Fruit fly (Drosophila melanogaster) whole organism, embryonic: Measurements from ENCODE around the gene osi.

Source experiments
- B-H1 ChIP-seq: fragments of 200-800 bp; sonication (Bioruptor generic); IDR thresholded peaks from 3 replicates; pipeline ENCODE4 v1.3.6; 2022; ENCODE audit warnings: missing biosample characterization, missing genetic modification characterization
- CG12942 ChIP-seq: fragments of 200-800 bp; sonication (Bioruptor generic); optimal IDR thresholded peaks from 3 replicates; lab custom pipeline; 2016; ENCODE audit warnings: missing biosample characterization, missing genetic modification characterization
- CG14667 ChIP-seq: fragments of 200-800 bp; sonication (Bioruptor generic); IDR thresholded peaks from 2 replicates; pipeline ENCODE4 v1.3.6; 2022; ENCODE audit warnings: missing biosample characterization, missing genetic modification characterization
- CG15011 ChIP-seq: fragments of 200-800 bp; sonication (Bioruptor generic); optimal IDR thresholded peaks from 3 replicates; lab custom pipeline; 2018; ENCODE audit warnings: missing biosample characterization, mild to moderate bottlenecking, missing genetic modification characterization
- CG17328 ChIP-seq: fragments of 200-800 bp; sonication (Bioruptor generic); IDR thresholded peaks from 2 replicates; pipeline ENCODE4 v1.3.6; 2022; ENCODE audit warnings: missing biosample characterization, missing genetic modification characterization
- CG17361 ChIP-seq: fragments of 200-800 bp; sonication (Bioruptor generic); IDR thresholded peaks from 3 replicates; pipeline ENCODE4 v1.3.6; 2022; ENCODE audit warnings: missing biosample characterization, missing genetic modification characterization
- CG2199 ChIP-seq: fragments of 200-800 bp; sonication (Bioruptor generic); IDR thresholded peaks from 3 replicates; pipeline ENCODE4 v1.3.6; 2022; ENCODE audit warnings: missing biosample characterization, missing genetic modification characterization
- CG31365 ChIP-seq: fragments of 200-800 bp; sonication (Bioruptor generic); optimal IDR thresholded peaks from 2 replicates; lab custom pipeline; 2018; ENCODE audit warnings: missing biosample characterization, mild to moderate bottlenecking, missing genetic modification characterization
- CG3163 ChIP-seq: fragments of 200-800 bp; sonication (Bioruptor generic); optimal IDR thresholded peaks from 3 replicates; lab custom pipeline; 2016; ENCODE audit warnings: missing biosample characterization, missing genetic modification characterization
- CG6854 ChIP-seq: fragments of 200-800 bp; sonication (Bioruptor generic); optimal IDR thresholded peaks from 3 replicates; lab custom pipeline; 2017; ENCODE audit warnings: missing biosample characterization, mild to moderate bottlenecking, missing genetic modification characterization
- CG7556 ChIP-seq: fragments of 200-800 bp; sonication (Bioruptor generic); optimal IDR thresholded peaks from 2 replicates; lab custom pipeline; 2017; ENCODE audit warnings: missing biosample characterization, mild to moderate bottlenecking, missing genetic modification characterization
- CG9609 ChIP-seq: fragments of 200-800 bp; sonication (Bioruptor generic); optimal IDR thresholded peaks from 3 replicates; lab custom pipeline; 2016; ENCODE audit warnings: missing biosample characterization, missing genetic modification characterization
- CTCF ChIP-seq: fragments of 200-800 bp; sonication (Bioruptor generic); optimal IDR thresholded peaks from 2 replicates; lab custom pipeline; 2017; ENCODE audit warnings: missing biosample characterization, mild to moderate bottlenecking, missing genetic modification characterization, moderate library complexity
- Dip3 ChIP-seq: fragments of 200-800 bp; sonication (Bioruptor generic); optimal IDR thresholded peaks from 3 replicates; lab custom pipeline; 2016; ENCODE audit warnings: missing biosample characterization, missing genetic modification characterization
- E2f2 ChIP-seq: fragments of 200-800 bp; sonication (Bioruptor generic); IDR thresholded peaks from 2 replicates; pipeline ENCODE4 v1.3.6; 2022; ENCODE audit warnings: missing biosample characterization, missing genetic modification characterization
- GATAe ChIP-seq: fragments of 200-800 bp; sonication (Bioruptor generic); conservative IDR thresholded peaks from 2 replicates; pipeline ENCODE4 v1.3.6; 2022; ENCODE audit warnings: missing biosample characterization, missing genetic modification characterization
- HLH3B ChIP-seq: fragments of 200-800 bp; sonication (Bioruptor generic); IDR thresholded peaks from 2 replicates; pipeline ENCODE4 v1.3.6; 2022; ENCODE audit warnings: missing biosample characterization, missing genetic modification characterization
- Jarid2 ChIP-seq: fragments of 200-800 bp; sonication (Bioruptor generic); optimal IDR thresholded peaks from 3 replicates; lab custom pipeline; 2017; ENCODE audit warnings: mild to moderate bottlenecking, missing biosample characterization, missing genetic modification reagents, missing genetic modification characterization
- Lim3 ChIP-seq: fragments of 200-800 bp; sonication (Bioruptor generic); IDR thresholded peaks from 2 replicates; pipeline ENCODE4 v1.3.6; 2022; ENCODE audit warnings: missing biosample characterization, missing genetic modification characterization
- Meics ChIP-seq: fragments of 200-800 bp; sonication (Bioruptor generic); optimal IDR thresholded peaks from 2 replicates; lab custom pipeline; 2017; ENCODE audit warnings: missing biosample characterization, mild to moderate bottlenecking, missing genetic modification characterization
- Mrtf ChIP-seq: fragments of 200-800 bp; sonication (Bioruptor generic); IDR thresholded peaks from 3 replicates; pipeline ENCODE4 v1.3.6; 2022; ENCODE audit warnings: missing biosample characterization, missing genetic modification characterization
- Myb ChIP-seq: fragments of 200-800 bp; sonication (Bioruptor generic); optimal IDR thresholded peaks from 2 replicates; lab custom pipeline; 2016; ENCODE audit warnings: missing biosample characterization, missing genetic modification characterization
- NC2β ChIP-seq: fragments of 200-800 bp; sonication (Bioruptor generic); optimal IDR thresholded peaks from 2 replicates; lab custom pipeline; 2016; ENCODE audit warnings: missing biosample characterization, missing genetic modification characterization
- Sry-β ChIP-seq: fragments of 200-800 bp; sonication (Bioruptor generic); optimal IDR thresholded peaks from 2 replicates; lab custom pipeline; 2018; ENCODE audit warnings: missing biosample characterization, mild to moderate bottlenecking, missing genetic modification characterization, moderate library complexity
- Stat92E ChIP-seq, 3 experiments: fragments of >200 bp in 2 of 3; fragments of 200-800 bp in 1 of 3; sonication (Bioruptor generic) in 1 of 3; optimal IDR thresholded peaks; 2 replicates each; lab custom pipeline; 2017 to 2019; ENCODE audit warnings: missing biosample characterization in 3 of 3, missing genetic modification characterization in 3 of 3, mild to moderate bottlenecking in 1 of 3, moderate library complexity in 1 of 3
- chif ChIP-seq, 2 experiments: fragments of 200-800 bp; sonication (Bioruptor generic); optimal IDR thresholded peaks; 3 replicates each; lab custom pipeline; 2016; ENCODE audit warnings: missing biosample characterization in 2 of 2, missing genetic modification characterization in 2 of 2
- disco-r ChIP-seq: fragments of 200-800 bp; sonication (Bioruptor generic); optimal IDR thresholded peaks from 2 replicates; lab custom pipeline; 2016; ENCODE audit warnings: missing biosample characterization, missing genetic modification characterization
- en ChIP-seq: fragments of 200-800 bp; sonication (Bioruptor generic); optimal IDR thresholded peaks from 2 replicates; lab custom pipeline; 2016; ENCODE audit warnings: missing biosample characterization, missing genetic modification characterization
- exex ChIP-seq: fragments of 200-800 bp; sonication (Bioruptor generic); optimal IDR thresholded peaks from 4 replicates; lab custom pipeline; 2018; ENCODE audit warnings: missing biosample characterization, mild to moderate bottlenecking, missing genetic modification characterization, moderate library complexity
- fru ChIP-seq: fragments of >200 bp; optimal IDR thresholded peaks from 2 replicates; lab custom pipeline; 2017
- gce ChIP-seq: fragments of 200-800 bp; sonication (Bioruptor generic); IDR thresholded peaks from 3 replicates; pipeline ENCODE4 v1.3.6; 2022; ENCODE audit warnings: missing biosample characterization, missing genetic modification characterization
- gem ChIP-seq: fragments of 200-800 bp; sonication (Bioruptor generic); optimal IDR thresholded peaks from 2 replicates; lab custom pipeline; 2019; ENCODE audit warnings: missing biosample characterization, mild to moderate bottlenecking, missing genetic modification characterization, moderate library complexity
- grn ChIP-seq: fragments of 200-800 bp; sonication (Bioruptor generic); optimal IDR thresholded peaks from 3 replicates; lab custom pipeline; 2017; ENCODE audit warnings: missing biosample characterization, missing genetic modification characterization
- h ChIP-seq: fragments of >200 bp; optimal IDR thresholded peaks from 2 replicates; lab custom pipeline; 2017
- inv ChIP-seq: fragments of 200-800 bp; sonication (Bioruptor generic); IDR thresholded peaks from 2 replicates; pipeline ENCODE4 v1.3.6; 2022; ENCODE audit warnings: missing biosample characterization, missing genetic modification characterization; ENCODE audit not compliant: partially characterized antibody
- luna ChIP-seq: fragments of 200-800 bp; sonication (Bioruptor generic); optimal IDR thresholded peaks from 2 replicates; lab custom pipeline; 2016; ENCODE audit warnings: missing biosample characterization, missing genetic modification characterization
- mam ChIP-seq: fragments of 200-800 bp; sonication (Bioruptor generic); optimal IDR thresholded peaks from 3 replicates; lab custom pipeline; 2016; ENCODE audit warnings: missing biosample characterization, missing genetic modification characterization
- nau ChIP-seq: fragments of 200-800 bp; sonication (Bioruptor generic); optimal IDR thresholded peaks from 3 replicates; lab custom pipeline; 2017; ENCODE audit warnings: missing biosample characterization, mild to moderate bottlenecking, missing genetic modification characterization, missing genetic modification reagents
- onecut ChIP-seq: fragments of 200-800 bp; sonication (Bioruptor generic); IDR thresholded peaks from 2 replicates; pipeline ENCODE4 v1.3.6; 2022; ENCODE audit warnings: missing biosample characterization, missing genetic modification characterization
- pita ChIP-seq: fragments of 200-800 bp; sonication (Bioruptor generic); optimal IDR thresholded peaks from 2 replicates; lab custom pipeline; 2017; ENCODE audit warnings: missing biosample characterization, mild to moderate bottlenecking, missing genetic modification characterization
- row ChIP-seq: fragments of 200-800 bp; sonication (Bioruptor generic); IDR thresholded peaks from 3 replicates; pipeline ENCODE4 v1.3.6; 2022; ENCODE audit warnings: missing biosample characterization, missing genetic modification characterization
- sd ChIP-seq: fragments of 200-800 bp; sonication (Bioruptor generic); optimal IDR thresholded peaks from 3 replicates; lab custom pipeline; 2018; ENCODE audit warnings: missing biosample characterization, mild to moderate bottlenecking, missing genetic modification characterization, moderate library complexity
- seq ChIP-seq: fragments of 200-800 bp; sonication (Bioruptor generic); IDR thresholded peaks from 2 replicates; pipeline ENCODE4 v1.3.6; 2022; ENCODE audit warnings: missing biosample characterization, missing genetic modification characterization
- stwl ChIP-seq: fragments of 200-800 bp; sonication (Bioruptor generic); optimal IDR thresholded peaks from 3 replicates; lab custom pipeline; 2018; ENCODE audit warnings: missing biosample characterization, mild to moderate bottlenecking, missing genetic modification characterization, moderate library complexity
- tin ChIP-seq: fragments of 200-800 bp; sonication (Bioruptor generic); optimal IDR thresholded peaks from 3 replicates; lab custom pipeline; 2016; ENCODE audit warnings: missing biosample characterization, missing genetic modification characterization
- tll ChIP-seq, 2 experiments: fragments of 200-800 bp in 1 of 2; fragments of >200 bp in 1 of 2; sonication (Bioruptor generic) in 1 of 2; optimal IDR thresholded peaks; 2 replicates each; lab custom pipeline; 2017 to 2019; ENCODE audit warnings: missing biosample characterization in 2 of 2, missing genetic modification characterization in 2 of 2, mild to moderate bottlenecking in 1 of 2, moderate library complexity in 1 of 2
- tna ChIP-seq: fragments of 200-800 bp; sonication (Bioruptor generic); IDR thresholded peaks from 2 replicates; pipeline ENCODE4 v1.3.6; 2022; ENCODE audit warnings: missing biosample characterization, missing genetic modification characterization; ENCODE audit not compliant: partially characterized antibody
- vvl ChIP-seq: fragments of 200-800 bp; sonication (Bioruptor generic); IDR thresholded peaks from 2 replicates; pipeline ENCODE4 v1.3.6; 2022; ENCODE audit warnings: missing biosample characterization, missing genetic modification characterization

Gene osi

DNA sequence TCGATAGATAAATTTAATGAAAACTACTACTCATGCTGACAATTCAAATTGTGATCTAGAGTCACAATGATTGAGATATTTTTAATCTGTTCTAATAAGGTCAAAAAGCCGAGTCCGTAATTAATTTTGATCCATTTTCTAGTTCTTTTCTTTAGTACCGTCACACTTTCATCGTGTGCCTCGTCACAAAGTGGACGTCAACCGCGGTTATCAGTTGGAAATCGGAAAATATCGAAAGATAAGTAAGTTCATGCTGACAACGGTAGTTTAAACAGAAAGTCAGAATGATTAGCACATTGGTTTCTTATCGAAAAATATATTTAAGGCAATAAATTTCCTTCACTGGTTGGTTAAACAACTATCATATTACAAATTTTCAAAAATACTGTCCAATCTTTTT is 37.3 kb downstream of the osi start:
- TF ChIP-seq exex (peak; percentile 35), CG17361 (GFP tag; lab: Robert Waterston, UW) (no peak), Mrtf (no peak), Meics (GFP tag; lab: Kevin White, UChicago) (peak; percentile 90), GATAe (GFP tag; lab: Robert Waterston, UW) (0 out of 2 replicates have a peak, but pooled peaks have one; percentile 15), grn (GFP tag; lab: Kevin White, UChicago) (peak; percentile 51)
- TF ChIP-seq, all 482 proteins: peak for 4

DNA sequence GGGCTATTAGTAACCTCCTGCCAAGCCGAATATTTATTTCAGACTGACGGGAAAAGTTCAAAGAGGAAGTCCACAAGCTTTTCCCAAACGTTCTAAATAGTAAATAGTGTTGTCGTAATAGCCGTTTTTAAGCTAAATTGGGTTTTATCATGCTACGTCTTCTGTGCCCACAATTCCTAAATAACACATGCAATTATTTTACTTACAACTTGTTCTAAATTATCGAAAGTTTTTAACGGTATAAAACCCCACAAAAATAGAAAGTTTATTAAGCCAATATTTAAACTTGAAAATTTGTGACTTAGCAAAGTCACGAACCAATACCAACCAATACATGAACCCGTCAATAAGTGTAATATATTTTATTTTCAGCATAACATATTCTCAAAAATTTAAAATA is 39.1 kb downstream of the osi start, which contains the start of gene CG13284:
CG13284 (minus strand) TSS at position 47 of the 400 bp plus-strand sequence.
- TF ChIP-seq Jarid2 (no peak), tll (GFP tag; optimal IDR thresholded peaks at IDR 0.05; lab: Kevin White, UChicago) (no peak), CG14667 (GFP tag; lab: Robert Waterston, UW) (no peak), row (GFP tag; lab: Robert Waterston, UW) (peak; percentile 57; the same call in 2 of the 3 replicates), inv (GFP tag; lab: Robert Waterston, UW) (no peak), tna (GFP tag; lab: Robert Waterston, UW) (no peak), CG31365 (tag; lab: Kevin White, UChicago) (no peak), Stat92E (GFP tag; optimal IDR thresholded peaks at IDR 0.05; lab: Kevin White, UChicago) (no peak), CG6854 (GFP tag; lab: Kevin White, UChicago) (no peak), CG3163 (GFP tag; lab: Kevin White, UChicago) (no peak), CG2199 (GFP tag; lab: Robert Waterston, UW) (0 out of 3 replicates have a peak, but pooled peaks have one; percentile 53), stwl (tag; lab: Kevin White, UChicago) (peak; percentile 22), vvl (GFP tag; lab: Robert Waterston, UW) (no peak), HLH3B (GFP tag; lab: Robert Waterston, UW) (0 out of 2 replicates have a peak, but pooled peaks have one; percentile 8), CG17328 (GFP tag; lab: Robert Waterston, UW) (no peak), exex (peak; percentile 1), E2f2 (peak; percentile 15; the same call in 1 of the 2 replicates), chif (GFP tag; optimal IDR thresholded peaks at IDR 0.05; lab: Kevin White, UChicago) (no peak), gem (peak; percentile 1), mam (GFP tag; lab: Kevin White, UChicago) (no peak), sd (tag; lab: Kevin White, UChicago) (no peak), h (no peak), CG15011 (GFP tag; lab: Kevin White, UChicago) (no peak), CTCF (GFP tag; lab: Kevin White, UChicago) (peak; percentile 46), Dip3 (no peak), B-H1 (GFP tag; lab: Robert Waterston, UW) (no peak), en (GFP tag; lab: Kevin White, UChicago) (no peak), Sry-β (GFP tag; lab: Kevin White, UChicago) (peak; percentile 82), onecut (GFP tag; lab: Robert Waterston, UW) (peak; percentile 87), pita (GFP tag; lab: Kevin White, UChicago) (peak; percentile 28), Meics (GFP tag; lab: Kevin White, UChicago) (no peak), seq (GFP tag; lab: Robert Waterston, UW) (no peak), Myb (GFP tag; lab: Kevin White, UChicago) (peak; percentile 13), CG9609 (no peak)

DNA sequence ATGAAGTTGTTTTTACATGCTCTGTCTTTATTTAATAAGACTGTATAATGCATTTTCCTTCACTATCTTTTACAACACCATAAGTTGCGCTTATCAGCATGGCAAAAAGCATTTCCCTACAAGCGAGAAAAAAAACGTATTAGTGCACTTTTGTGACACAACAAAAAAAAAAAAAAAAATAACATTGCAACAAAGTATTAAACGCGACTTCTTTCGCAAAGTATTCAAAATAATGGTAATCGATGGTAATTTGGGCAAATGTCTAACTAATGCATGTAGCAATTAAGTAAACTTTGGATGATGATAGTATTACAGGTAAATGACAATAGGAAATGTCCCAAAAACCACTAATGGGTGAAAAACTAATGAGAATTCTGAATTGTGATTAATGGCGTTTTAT is 39.8 kb downstream of the osi start:
- TF ChIP-seq tna (GFP tag; lab: Robert Waterston, UW) (no peak), Lim3 (no peak), luna (GFP tag; lab: Kevin White, UChicago) (no peak), gce (GFP tag; lab: Robert Waterston, UW) (no peak), tin (GFP tag; lab: Kevin White, UChicago) (no peak), NC2β (GFP tag; lab: Kevin White, UChicago) (no peak), CG7556 (GFP tag; lab: Kevin White, UChicago) (no peak), disco-r (no peak), CG12942 (GFP tag; lab: Kevin White, UChicago) (no peak), fru (lab: Kevin White, UChicago) (no peak), nau (GFP tag; lab: Kevin White, UChicago) (no peak)
